Worm (Caenorhabditis elegans) whole organism, early embryonic: Measurements from ENCODE around the gene dgk-1.

ENCODE experiments used
- F13C5.2 ChIP-seq: sonication (generic microtip); optimal IDR thresholded peaks from 2 replicates; lab custom pipeline; 2017; ENCODE audit warnings: mild to moderate bottlenecking, missing genetic modification characterization, inconsistent platforms, missing compliant biosample characterization
- ama-1 ChIP-seq: fragments of 150-350 bp; optimal IDR thresholded peaks from 2 replicates; lab custom pipeline; 2014
- flt-1 ChIP-seq: fragments of 200-800 bp; sonication (Bioruptor generic); IDR thresholded peaks from 2 replicates; pipeline ENCODE4 v1.3.6; 2022; ENCODE audit warnings: missing genetic modification characterization, missing compliant biosample characterization
- hnd-1 ChIP-seq: sonication (generic microtip); optimal IDR thresholded peaks from 2 replicates; lab custom pipeline; 2016; ENCODE audit warnings: missing genetic modification characterization, missing compliant biosample characterization
- sea-1 ChIP-seq: fragments of 200-800 bp; sonication (Bioruptor generic); conservative IDR thresholded peaks from 2 replicates; pipeline ENCODE4 v1.3.6; 2022; ENCODE audit warnings: missing genetic modification characterization, missing compliant biosample characterization

- TF ChIP-seq ama-1 (lab: Kevin White, UChicago) (no peak), F13C5.2 (tag; lab: Kevin White, UChicago) (no peak), hnd-1 (tag; lab: Kevin White, UChicago) (no peak), sea-1 (no peak), flt-1 (no peak)
These were observed 52.9 kb downstream of the dgk-1 start, which contains the start of gene F53H8.3 for ce11 chrX:938269-938883.
